Fruit fly (Drosophila melanogaster): ENCODE data around the gene MED30.

DNA sequence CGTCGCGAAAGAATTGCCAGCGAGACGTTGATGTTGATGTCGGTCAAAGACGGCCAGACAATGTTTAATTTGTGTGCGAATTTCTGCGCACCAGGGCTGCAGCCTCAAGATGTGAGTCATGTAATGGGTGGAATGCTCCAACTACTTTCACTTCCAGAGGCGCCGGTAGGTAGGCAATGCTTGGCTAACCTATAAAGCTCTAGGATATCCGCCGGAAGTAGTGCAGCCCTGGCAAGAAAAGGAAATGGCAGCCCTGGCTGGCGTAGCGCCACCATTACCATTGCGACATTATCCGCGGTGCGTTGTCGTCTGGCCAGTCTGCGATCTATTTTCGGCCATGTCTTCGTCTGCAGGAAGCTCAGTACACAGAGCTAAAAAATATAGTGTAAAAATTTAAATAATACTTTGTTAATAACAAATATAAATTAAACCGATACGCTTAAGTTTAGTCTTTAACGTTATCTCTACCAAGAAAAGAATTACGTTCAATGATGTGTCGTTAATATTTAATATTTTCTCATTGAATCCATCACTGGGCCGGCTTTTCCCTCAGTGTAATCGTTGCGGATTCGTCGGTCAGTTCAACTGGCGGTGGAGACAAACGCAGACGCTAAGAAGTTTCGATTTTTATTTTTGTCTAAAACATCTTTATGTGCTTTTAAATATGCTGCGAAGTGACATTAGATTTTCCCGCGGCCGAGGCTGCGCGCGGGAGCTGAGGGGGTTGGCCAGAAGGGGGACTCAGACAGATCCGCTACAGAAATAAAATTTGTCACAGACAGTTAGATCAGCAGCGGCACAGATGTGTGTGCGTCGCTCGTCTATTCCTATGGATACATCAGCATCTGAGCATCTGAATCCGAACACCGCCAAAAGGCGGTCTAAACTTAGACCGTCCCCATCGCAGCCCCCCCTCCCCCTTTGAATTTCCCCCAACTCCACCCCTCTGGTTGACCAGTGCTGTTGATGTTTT, 42.0 kb downstream of the MED30 start:
- TF ChIP-seq h (optimal IDR thresholded peaks at IDR 0.05) (no peak), Sin3A (optimal IDR thresholded peaks at IDR 0.05) (no peak), insv (optimal IDR thresholded peaks at IDR 0.05) (no peak), ttk (optimal IDR thresholded peaks at IDR 0.05) (no peak)
